Worm (Caenorhabditis elegans) whole organism, L4 larva: ENCODE measurements around the gene C25F6.1.

ENCODE experiments used
- F37D6.2 ChIP-seq: sonication (generic microtip); optimal IDR thresholded peaks from 2 replicates; lab custom pipeline; 2016; ENCODE audit warnings: mild to moderate bottlenecking, missing genetic modification characterization, missing compliant biosample characterization
- T20F7.1 ChIP-seq: fragments of 200-800 bp; sonication (Bioruptor generic); optimal IDR thresholded peaks from 2 replicates; lab custom pipeline; 2018; ENCODE audit warnings: mild to moderate bottlenecking, missing genetic modification characterization, missing compliant biosample characterization
- T26A8.4 ChIP-seq: fragments of 200-800 bp; sonication (Bioruptor generic); IDR thresholded peaks from 2 replicates; pipeline ENCODE4 v1.3.6; 2022; ENCODE audit warnings: missing genetic modification characterization, missing compliant biosample characterization
- Y48G9A.11 ChIP-seq: fragments of 200-800 bp; sonication (Bioruptor generic); IDR thresholded peaks from 2 replicates; pipeline ENCODE4 v1.3.6; 2022; ENCODE audit warnings: missing genetic modification reagents, missing genetic modification characterization, missing compliant biosample characterization
- ZK337.2 ChIP-seq: fragments of 200-800 bp; sonication (Bioruptor generic); IDR thresholded peaks from 2 replicates; pipeline ENCODE4 v1.3.6; 2022; ENCODE audit warnings: missing genetic modification reagents, missing genetic modification characterization, missing compliant biosample characterization
- ZK546.5 ChIP-seq, 2 experiments: sonication (generic microtip); optimal IDR thresholded peaks; 2 replicates each; lab custom pipeline; 2017; ENCODE audit warnings: missing biosample characterization in 2 of 2, missing genetic modification characterization in 2 of 2
- aha-1 ChIP-seq: fragments of 150-350 bp; peaks from one replicate; lab custom pipeline; 2014; ENCODE audit warnings: missing biosample characterization, missing genetic modification characterization
- arid-1 ChIP-seq: fragments of 200-800 bp; sonication (Bioruptor generic); conservative IDR thresholded peaks from 2 replicates; pipeline ENCODE4 v1.3.6; 2022; ENCODE audit warnings: missing genetic modification reagents, missing genetic modification characterization, missing compliant biosample characterization
- attf-4 ChIP-seq: sonication (generic microtip); optimal IDR thresholded peaks from 3 replicates; lab custom pipeline; 2017; ENCODE audit warnings: missing biosample characterization, missing genetic modification characterization
- ceh-20 ChIP-seq: fragments of 200-800 bp; sonication (Bioruptor generic); IDR thresholded peaks from 2 replicates; pipeline ENCODE4 v1.3.6; 2022; ENCODE audit warnings: missing genetic modification reagents, missing genetic modification characterization, missing compliant biosample characterization
- ceh-28 ChIP-seq: fragments of 150-350 bp; optimal IDR thresholded peaks from 2 replicates; lab custom pipeline; 2014; ENCODE audit warnings: missing biosample characterization, missing genetic modification reagents, missing genetic modification characterization
- ceh-32 ChIP-seq: sonication (generic microtip); optimal IDR thresholded peaks from 2 replicates; lab custom pipeline; 2016; ENCODE audit warnings: mild to moderate bottlenecking, missing genetic modification characterization, missing compliant biosample characterization; ENCODE audit not compliant: poor library complexity
- ceh-44 ChIP-seq: fragments of 200-800 bp; sonication (Bioruptor generic); IDR thresholded peaks from 2 replicates; pipeline ENCODE4 v1.3.6; 2022; ENCODE audit warnings: missing genetic modification reagents, missing genetic modification characterization, missing compliant biosample characterization
- ceh-82 ChIP-seq: sonication (generic microtip); optimal IDR thresholded peaks from 2 replicates; lab custom pipeline; 2017; ENCODE audit warnings: missing biosample characterization, missing genetic modification characterization
- ces-1 ChIP-seq: fragments of 150-350 bp; sonication (generic microtip); optimal IDR thresholded peaks from 4 replicates; lab custom pipeline; 2014; ENCODE audit warnings: missing biosample characterization, missing genetic modification reagents, missing genetic modification characterization
- daf-12 ChIP-seq: fragments of 150-350 bp; optimal IDR thresholded peaks from 2 replicates; lab custom pipeline; 2014; ENCODE audit warnings: missing biosample characterization, missing genetic modification reagents, missing genetic modification characterization
- daf-16 ChIP-seq, 3 experiments: sonication (generic microtip); optimal IDR thresholded peaks; 2 replicates each; lab custom pipeline; 2016 to 2017; ENCODE audit warnings: missing genetic modification characterization in 3 of 3, missing genetic modification reagents in 3 of 3, mild to moderate bottlenecking in 2 of 3, missing compliant biosample characterization in 2 of 3, missing biosample characterization in 1 of 3, moderate library complexity in 1 of 3
- daf-19 ChIP-seq: fragments of 200-800 bp; sonication (Bioruptor generic); conservative IDR thresholded peaks from 2 replicates; pipeline ENCODE4 v1.3.6; 2022; ENCODE audit warnings: missing genetic modification characterization, missing compliant biosample characterization
- duxl-1 ChIP-seq: sonication (generic microtip); optimal IDR thresholded peaks from 2 replicates; lab custom pipeline; 2016; ENCODE audit warnings: mild to moderate bottlenecking, missing genetic modification characterization, moderate library complexity, missing compliant biosample characterization; ENCODE audit not compliant: poor library complexity
- dve-1 ChIP-seq: sonication (generic microtip); optimal IDR thresholded peaks from 2 replicates; lab custom pipeline; 2017; ENCODE audit warnings: antibody characterized with exemption, mild to moderate bottlenecking, missing genetic modification characterization, missing compliant biosample characterization; ENCODE audit not compliant: insufficient read depth
- egl-43 ChIP-seq: fragments of 200-800 bp; sonication (Bioruptor generic); IDR thresholded peaks from 2 replicates; pipeline ENCODE4 v1.3.6; 2022; ENCODE audit warnings: missing genetic modification reagents, missing genetic modification characterization, missing compliant biosample characterization
- fkh-10 ChIP-seq: fragments of 150-350 bp; optimal IDR thresholded peaks from 2 replicates; lab custom pipeline; 2014; ENCODE audit warnings: missing biosample characterization, missing genetic modification reagents, missing genetic modification characterization
- gei-8 ChIP-seq: fragments of 200-800 bp; sonication (Bioruptor generic); optimal IDR thresholded peaks from 2 replicates; lab custom pipeline; 2018; ENCODE audit warnings: mild to moderate bottlenecking, missing genetic modification characterization, missing compliant biosample characterization
- hlh-30 ChIP-seq: sonication (generic microtip); optimal IDR thresholded peaks from 2 replicates; lab custom pipeline; 2017; ENCODE audit warnings: antibody characterized with exemption, mild to moderate bottlenecking, missing genetic modification characterization, missing compliant biosample characterization; ENCODE audit not compliant: insufficient read depth
- hmg-1.1 ChIP-seq: fragments of 200-800 bp; sonication (Bioruptor generic); IDR thresholded peaks from 2 replicates; pipeline ENCODE4 v1.3.6; 2022; ENCODE audit warnings: missing genetic modification reagents, missing genetic modification characterization, missing compliant biosample characterization
- lim-7 ChIP-seq: fragments of 200-800 bp; sonication (Bioruptor generic); IDR thresholded peaks from 2 replicates; pipeline ENCODE4 v1.3.6; 2022; ENCODE audit warnings: missing genetic modification characterization, missing compliant biosample characterization
- lin-38 ChIP-seq: fragments of 200-800 bp; sonication (Bioruptor generic); IDR thresholded peaks from 2 replicates; pipeline ENCODE4 v1.3.6; 2022; ENCODE audit warnings: missing genetic modification reagents, missing genetic modification characterization, missing compliant biosample characterization
- lsy-2 ChIP-seq, 2 experiments: fragments of 150-350 bp in 1 of 2; sonication (generic microtip) in 1 of 2; optimal IDR thresholded peaks; 2 replicates each; lab custom pipeline; 2014 to 2017; ENCODE audit warnings: missing biosample characterization in 2 of 2, missing genetic modification characterization in 2 of 2
- madf-9 ChIP-seq: fragments of 200-800 bp; sonication (Bioruptor generic); conservative IDR thresholded peaks from 2 replicates; pipeline ENCODE4 v1.3.6; 2022; ENCODE audit warnings: missing genetic modification reagents, missing genetic modification characterization, missing compliant biosample characterization
- mdl-1 ChIP-seq, 2 experiments: fragments of 150-350 bp in 1 of 2; sonication (generic microtip) in 1 of 2; optimal IDR thresholded peaks; 2 replicates each; lab custom pipeline; 2014 to 2017; ENCODE audit warnings: missing biosample characterization in 2 of 2, missing genetic modification characterization in 2 of 2
- mep-1 ChIP-seq: fragments of 150-350 bp; sonication (generic microtip); optimal IDR thresholded peaks from 3 replicates; lab custom pipeline; 2014; ENCODE audit warnings: missing biosample characterization, missing genetic modification characterization
- mes-2 ChIP-seq: sonication (generic microtip); optimal IDR thresholded peaks from 2 replicates; lab custom pipeline; 2016; ENCODE audit warnings: missing genotype, mild to moderate bottlenecking, missing genetic modification characterization, missing compliant biosample characterization; ENCODE audit not compliant: poor library complexity, severe bottlenecking
- mxl-3 ChIP-seq: fragments of 200-800 bp; sonication (Bioruptor generic); optimal IDR thresholded peaks from 2 replicates; lab custom pipeline; 2018; ENCODE audit warnings: mild to moderate bottlenecking, missing genetic modification characterization, missing compliant biosample characterization
- nhr-102 ChIP-seq: sonication (generic microtip); optimal IDR thresholded peaks from 2 replicates; lab custom pipeline; 2016; ENCODE audit warnings: mild to moderate bottlenecking, missing genetic modification characterization, moderate library complexity, missing compliant biosample characterization
- nhr-11 ChIP-seq: fragments of 150-350 bp; optimal IDR thresholded peaks from 2 replicates; lab custom pipeline; 2014; ENCODE audit warnings: missing biosample characterization, missing genetic modification characterization
- nhr-41 ChIP-seq: fragments of 200-800 bp; sonication (Bioruptor generic); IDR thresholded peaks from 2 replicates; pipeline ENCODE4 v1.3.6; 2022; ENCODE audit warnings: missing genetic modification reagents, missing genetic modification characterization, missing compliant biosample characterization
- nhr-42 ChIP-seq: fragments of 200-800 bp; sonication (Bioruptor generic); IDR thresholded peaks from 2 replicates; pipeline ENCODE4 v1.3.6; 2022; ENCODE audit warnings: missing genetic modification characterization, missing compliant biosample characterization
- nhr-48 ChIP-seq: sonication (generic microtip); optimal IDR thresholded peaks from 2 replicates; lab custom pipeline; 2016; ENCODE audit warnings: mild to moderate bottlenecking, missing genetic modification characterization, missing compliant biosample characterization
- nhr-77 ChIP-seq: fragments of 150-350 bp; optimal IDR thresholded peaks from 2 replicates; lab custom pipeline; 2014; ENCODE audit warnings: missing biosample characterization, missing genetic modification characterization
- php-3 ChIP-seq: fragments of 200-800 bp; sonication (Bioruptor generic); IDR thresholded peaks from 2 replicates; pipeline ENCODE4 v1.3.6; 2022; ENCODE audit warnings: missing genetic modification reagents, missing genetic modification characterization, missing compliant biosample characterization
- pqm-1 ChIP-seq: sonication (generic microtip); optimal IDR thresholded peaks from 2 replicates; lab custom pipeline; 2017; ENCODE audit warnings: missing biosample characterization, missing genetic modification characterization
- sdz-12 ChIP-seq: fragments of 200-800 bp; sonication (Bioruptor generic); optimal IDR thresholded peaks from 2 replicates; lab custom pipeline; 2018; ENCODE audit warnings: mild to moderate bottlenecking, missing genetic modification characterization, missing compliant biosample characterization
- spr-3 ChIP-seq: fragments of 200-800 bp; sonication (Bioruptor generic); optimal IDR thresholded peaks from 2 replicates; lab custom pipeline; 2018; ENCODE audit warnings: mild to moderate bottlenecking, missing genetic modification characterization, missing compliant biosample characterization
- unc-62 ChIP-seq, 3 experiments: fragments of 150-350 bp in 1 of 3; sonication (generic microtip); optimal IDR thresholded peaks in 2 of 3; peaks in 1 of 3; 1 replicate in 1 of 3; 2 replicates in 2 of 3; lab custom pipeline; 2014 to 2017; ENCODE audit warnings: missing biosample characterization in 3 of 3, missing genetic modification characterization in 3 of 3, missing genetic modification reagents in 3 of 3, missing genotype in 1 of 3
- vab-7 ChIP-seq: fragments of 200-800 bp; sonication (Bioruptor generic); IDR thresholded peaks from 2 replicates; pipeline ENCODE4 v1.3.6; 2022; ENCODE audit warnings: missing genetic modification reagents, missing genetic modification characterization, missing compliant biosample characterization
- zfp-3 ChIP-seq: fragments of 200-800 bp; sonication (Bioruptor generic); conservative IDR thresholded peaks from 2 replicates; pipeline ENCODE4 v1.3.6; 2022; ENCODE audit warnings: missing genetic modification reagents, missing genetic modification characterization, missing compliant biosample characterization
- zip-11 ChIP-seq: fragments of 200-800 bp; sonication (Bioruptor generic); IDR thresholded peaks from 2 replicates; pipeline ENCODE4 v1.3.6; 2022; ENCODE audit warnings: missing genetic modification characterization, missing compliant biosample characterization
- ztf-7 ChIP-seq: fragments of 150-350 bp; optimal IDR thresholded peaks from 2 replicates; lab custom pipeline; 2014; ENCODE audit warnings: missing biosample characterization, missing genetic modification characterization

C25F6.1 gene

DNA sequence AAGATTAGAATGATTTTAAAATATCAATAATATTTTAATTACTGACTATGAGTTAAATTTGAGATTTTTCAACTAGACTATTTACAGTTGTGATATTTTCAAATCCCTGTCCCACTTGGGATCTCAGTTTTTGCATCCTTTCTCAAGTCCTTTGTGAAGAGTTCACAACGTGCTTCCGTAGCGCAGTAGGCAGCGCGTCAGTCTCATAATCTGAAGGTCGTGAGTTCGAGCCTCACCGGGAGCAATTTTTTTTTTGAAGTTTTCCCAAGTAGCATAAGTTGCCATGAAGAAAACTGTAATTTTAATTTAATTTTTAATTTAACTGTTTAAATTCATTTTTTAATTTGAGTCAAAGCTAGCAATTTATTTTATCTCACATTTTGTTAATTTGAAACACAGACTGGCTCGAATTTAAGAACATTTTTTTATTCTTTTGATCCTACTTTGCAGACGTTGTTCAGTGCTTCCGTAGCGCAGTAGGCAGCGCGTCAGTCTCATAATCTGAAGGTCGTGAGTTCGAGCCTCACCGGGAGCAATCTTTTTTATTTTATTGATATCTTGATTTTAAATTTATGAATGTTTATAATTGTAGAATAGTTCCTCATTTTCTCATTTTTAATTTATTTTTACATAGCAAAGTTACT lies 881 bp upstream of the C25F6.1 start:
- TF ChIP-seq egl-43 (GFP tag; lab: Robert Waterston, UW) (peak; percentile 56; the same call in 1 of the 2 replicates), hlh-30 (tag; lab: Kevin White, UChicago) (no peak), zfp-3 (GFP tag; lab: Robert Waterston, UW) (no peak), ces-1 (GFP tag; lab: Kevin White, UChicago) (no peak), spr-3 (GFP tag; lab: Kevin White, UChicago) (no peak), mxl-3 (GFP tag; lab: Kevin White, UChicago) (no peak), dve-1 (tag; lab: Kevin White, UChicago) (peak; percentile 3), lin-38 (peak; percentile 59), vab-7 (0 out of 2 replicates have a peak, but pooled peaks have one; percentile 36), F37D6.2 (tag; lab: Kevin White, UChicago) (peak; percentile 16), nhr-41 (peak; percentile 10; the same call in 1 of the 2 replicates), daf-19 (no peak), nhr-77 (no peak), mes-2 (tag; lab: Kevin White, UChicago) (peak; percentile 57), pqm-1 (tag; lab: Kevin White, UChicago) (no peak), madf-9 (GFP tag; lab: Robert Waterston, UW) (no peak), hmg-1.1 (GFP tag; lab: Robert Waterston, UW) (0 out of 2 replicates have a peak, but pooled peaks have one; percentile 8), nhr-11 (tag; lab: Kevin White, UChicago) (no peak), aha-1 (tag; lab: Kevin White, UChicago) (no peak), ZK337.2 (GFP tag; lab: Robert Waterston, UW) (no peak), attf-4 (tag; lab: Kevin White, UChicago) (no peak), php-3 (no peak), daf-16 (GFP tag; optimal IDR thresholded peaks at IDR 0.05; lab: Kevin White, UChicago) (peak in 1 of 2 experiments; percentile 52), daf-16 (tag; optimal IDR thresholded peaks at IDR 0.05; lab: Kevin White, UChicago) (peak; percentile 21), gei-8 (GFP tag; lab: Kevin White, UChicago) (no peak), fkh-10 (GFP tag; lab: Kevin White, UChicago) (no peak), unc-62 (GFP tag; optimal IDR thresholded peaks at IDR 0.05 in 1 of 2; lab: Kevin White, UChicago) (no peak), unc-62 (tag; optimal IDR thresholded peaks at IDR 0.05; lab: Kevin White, UChicago) (no peak), ZK546.5 (tag; optimal IDR thresholded peaks at IDR 0.05; lab: Kevin White, UChicago) (no peak), ceh-44 (peak; percentile 2; the same call in 1 of the 2 replicates), daf-12 (tag; lab: Kevin White, UChicago) (no peak), arid-1 (0 out of 2 replicates have a peak, but pooled peaks have one; percentile 14), nhr-42 (GFP tag; lab: Robert Waterston, UW) (0 out of 2 replicates have a peak, but pooled peaks have one; percentile 9), zip-11 (GFP tag; lab: Robert Waterston, UW) (no peak), ceh-32 (tag; lab: Kevin White, UChicago) (no peak), T26A8.4 (no peak), ceh-28 (tag; lab: Kevin White, UChicago) (no peak), mep-1 (tag; lab: Kevin White, UChicago) (peak; percentile 50), lsy-2 (tag; optimal IDR thresholded peaks at IDR 0.05; lab: Kevin White, UChicago) (peak in 1 of 2 experiments; percentile 2), ztf-7 (no peak), lim-7 (GFP tag; lab: Robert Waterston, UW) (peak; percentile 59), T20F7.1 (peak; percentile 26), sdz-12 (no peak), Y48G9A.11 (GFP tag; lab: Robert Waterston, UW) (no peak), nhr-102 (peak; percentile 17), nhr-48 (tag; lab: Kevin White, UChicago) (no peak), ceh-82 (no peak), mdl-1 (tag; optimal IDR thresholded peaks at IDR 0.05; lab: Kevin White, UChicago) (peak in 1 of 2 experiments; percentile 10), ceh-20 (GFP tag; lab: Robert Waterston, UW) (no peak), duxl-1 (peak; percentile 29)
